Worm (Caenorhabditis elegans) whole organism, late embryonic: Measurements from ENCODE around the gene Y49F6B.8.

Experiments used
- ama-1 ChIP-seq: fragments of 150-350 bp; optimal IDR thresholded peaks from 2 replicates; lab custom pipeline; 2014
- ceh-19 ChIP-seq: fragments of 200-800 bp; sonication (Bioruptor generic); optimal IDR thresholded peaks from 2 replicates; lab custom pipeline; 2018; ENCODE audit warnings: mild to moderate bottlenecking, missing genetic modification characterization, missing compliant biosample characterization
- ceh-34 ChIP-seq: sonication (generic microtip); optimal IDR thresholded peaks from 2 replicates; lab custom pipeline; 2016; ENCODE audit warnings: mild to moderate bottlenecking, missing genetic modification characterization, missing compliant biosample characterization
- dmd-4 ChIP-seq: sonication (generic microtip); optimal IDR thresholded peaks from 2 replicates; lab custom pipeline; 2016; ENCODE audit warnings: borderline replicate concordance, missing genetic modification characterization, missing compliant biosample characterization
- eyg-1 ChIP-seq: sonication (generic microtip); optimal IDR thresholded peaks from 2 replicates; lab custom pipeline; 2016; ENCODE audit warnings: missing genotype, missing genetic modification characterization, missing compliant biosample characterization
- hlh-13 ChIP-seq: fragments of 200-800 bp; sonication (Bioruptor generic); optimal IDR thresholded peaks from 2 replicates; lab custom pipeline; 2018; ENCODE audit warnings: mild to moderate bottlenecking, missing genetic modification characterization, missing compliant biosample characterization
- nhr-11 ChIP-seq: fragments of 150-350 bp; optimal IDR thresholded peaks from 2 replicates; lab custom pipeline; 2014; ENCODE audit warnings: missing biosample characterization, missing genetic modification characterization
- pat-9 ChIP-seq: fragments of 200-800 bp; sonication (Bioruptor generic); optimal IDR thresholded peaks from 2 replicates; lab custom pipeline; 2018; ENCODE audit warnings: mild to moderate bottlenecking, missing genetic modification characterization, moderate library complexity, missing compliant biosample characterization
- pha-4 ChIP-seq: fragments of 150-350 bp; optimal IDR thresholded peaks from 2 replicates; lab custom pipeline; 2018; ENCODE audit warnings: missing biosample characterization, missing genetic modification reagents, missing genetic modification characterization
- syd-9 ChIP-seq: sonication (generic microtip); optimal IDR thresholded peaks from 2 replicates; lab custom pipeline; 2016; ENCODE audit warnings: mild to moderate bottlenecking, missing genetic modification characterization, moderate library complexity, missing compliant biosample characterization

DNA sequence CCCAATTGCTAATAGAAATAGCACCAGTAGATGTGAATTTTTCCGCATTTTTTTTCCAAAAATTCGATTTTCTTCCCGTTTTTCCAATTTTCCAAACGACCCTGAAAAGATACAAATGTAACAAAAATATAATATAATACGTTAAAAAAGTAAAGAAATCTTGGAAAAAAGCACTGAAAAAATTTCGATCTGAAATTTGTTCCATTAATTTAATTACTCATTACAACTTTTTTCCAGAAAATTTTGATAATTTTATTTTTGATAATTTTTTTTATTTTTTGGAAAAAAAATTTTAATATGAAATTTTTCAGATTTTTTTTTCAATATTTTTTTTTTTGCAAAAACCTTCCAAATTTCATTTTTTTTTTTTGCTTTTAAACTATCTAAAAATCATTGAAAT is 45.1 kb downstream of the Y49F6B.8 start, which contains the start of gene skpo-2:
- TF ChIP-seq hlh-13 (GFP tag; lab: Kevin White, UChicago) = no peak
- no peak for TF ChIP-seq ceh-19
- no peak for TF ChIP-seq ama-1 (lab: Kevin White, UChicago)
- no peak for TF ChIP-seq pat-9
- no peak for TF ChIP-seq dmd-4 (tag; lab: Kevin White, UChicago)
- TF ChIP-seq syd-9 (tag; lab: Kevin White, UChicago) = no peak
- TF ChIP-seq ceh-34 (tag; lab: Kevin White, UChicago) = no peak
- TF ChIP-seq nhr-11 (tag; lab: Kevin White, UChicago) = no peak
- TF ChIP-seq eyg-1 = no peak
- TF ChIP-seq pha-4 (tag; lab: Kevin White, UChicago) = no peak
